Fruit fly (Drosophila melanogaster): Measurements from ENCODE around the gene ais.
A peak's percentile ranks its signal among the peaks of the same experiment; 100 is the strongest.

The ais gene

DNA sequence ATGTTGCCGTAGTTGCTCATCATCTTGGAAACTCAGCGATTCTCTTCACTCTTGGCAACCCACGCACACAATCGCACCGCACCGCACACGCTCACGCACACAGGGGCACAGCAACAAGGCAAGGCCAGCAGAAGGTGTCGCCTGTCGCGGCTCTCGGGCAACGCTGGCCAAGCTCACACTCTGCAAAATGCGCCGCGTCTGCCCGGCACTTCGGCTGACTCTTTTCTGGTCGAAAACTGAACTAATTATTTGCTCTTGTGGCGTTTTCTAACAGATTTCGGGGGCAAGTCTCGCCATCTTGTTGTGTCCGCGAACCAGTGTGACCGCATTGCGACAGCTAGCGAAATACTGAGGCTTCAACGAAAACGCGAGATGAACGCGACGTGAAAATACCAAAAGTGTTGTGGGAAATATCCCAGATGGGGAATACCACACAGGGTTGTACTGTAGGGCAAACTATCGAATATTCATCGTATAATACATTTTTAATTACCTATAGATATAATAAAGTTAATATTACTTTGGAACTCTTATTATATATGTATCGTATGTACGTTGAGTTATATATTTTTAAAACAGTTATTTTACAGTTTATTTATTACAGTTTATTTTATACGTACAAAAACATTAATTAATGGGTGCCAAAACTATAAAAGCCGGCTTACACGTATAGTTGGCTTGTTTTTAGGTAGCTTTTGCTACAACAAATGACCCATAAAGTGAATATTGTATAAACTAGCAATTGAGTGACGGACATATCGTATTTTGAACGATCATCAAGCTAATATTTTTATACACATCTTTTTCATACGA is 41.9 kb upstream of the ais start, which contains the start of the genes MED19 and CG7430 (continued):
- TF ChIP-seq corto (GFP tag; optimal IDR thresholded peaks at IDR 0.05) (no peak), CG32532 (GFP tag; IDR thresholded peaks at IDR 0.05) (no peak), bcd (GFP tag; optimal IDR thresholded peaks at IDR 0.05) (no peak), CG15514 (GFP tag; optimal IDR thresholded peaks at IDR 0.05) (peak; percentile 48), NfI (GFP tag; optimal IDR thresholded peaks at IDR 0.05) (peak; percentile 1), CG30020 (tag; optimal IDR thresholded peaks at IDR 0.05) (peak; percentile 36), cato (GFP tag; optimal IDR thresholded peaks at IDR 0.05; ENCODE audit: borderline replicate concordance) (no peak), CG6654 (GFP tag; optimal IDR thresholded peaks at IDR 0.05) (no peak), CG17328 (GFP tag; IDR thresholded peaks at IDR 0.05) (0 out of 2 replicates have a peak, but pooled peaks have one; percentile 7), Dip2 (GFP tag; IDR thresholded peaks at IDR 0.05) (no peak), cg (GFP tag; optimal IDR thresholded peaks at IDR 0.05) (peak; percentile 95), seq (GFP tag; IDR thresholded peaks at IDR 0.05) (no peak; the same call in 1 of the 2 replicates), Ada2b (GFP tag; IDR thresholded peaks at IDR 0.05) (no peak), tx (GFP tag; optimal IDR thresholded peaks at IDR 0.05) (no peak), lmd (GFP tag; IDR thresholded peaks at IDR 0.05) (no peak), Hmr (GFP tag; optimal IDR thresholded peaks at IDR 0.05) (peak; percentile 45), Adf1 (GFP tag; IDR thresholded peaks at IDR 0.05) (peak; percentile 36; the same call in 1 of the 2 replicates), CG33557 (GFP tag; optimal IDR thresholded peaks at IDR 0.05) (peak; percentile 21), CG11456 (GFP tag; IDR thresholded peaks at IDR 0.05) (no peak), so (GFP tag; IDR thresholded peaks at IDR 0.05) (no peak), bab2 (GFP tag; optimal IDR thresholded peaks at IDR 0.05) (no peak), CG12155 (GFP tag; optimal IDR thresholded peaks at IDR 0.05) (no peak), Bgb (GFP tag; IDR thresholded peaks at IDR 0.05; ENCODE audit: partially characterized antibody) (peak; percentile 63), CG7987 (GFP tag; optimal IDR thresholded peaks at IDR 0.05) (peak; percentile 45), CG18599 (GFP tag; optimal IDR thresholded peaks at IDR 0.05) (no peak), Bteb2 (GFP tag; optimal IDR thresholded peaks at IDR 0.05) (no peak), Atf-2 (GFP tag; optimal IDR thresholded peaks at IDR 0.05) (no peak), CG18764 (GFP tag; optimal IDR thresholded peaks at IDR 0.05) (no peak), CG10959 (GFP tag; IDR thresholded peaks at IDR 0.05) (no peak), CG4282 (GFP tag; optimal IDR thresholded peaks at IDR 0.05) (peak; percentile 15), CG10979 (tag; optimal IDR thresholded peaks at IDR 0.05) (peak; percentile 27), Oaz (GFP tag; IDR thresholded peaks at IDR 0.05) (no peak), CHES-1-like (GFP tag; optimal IDR thresholded peaks at IDR 0.05) (peak; percentile 63), gcm (GFP tag; optimal IDR thresholded peaks at IDR 0.05) (peak; percentile 20), CkIIα-i1 (GFP tag; IDR thresholded peaks at IDR 0.05) (no peak), CG10274 (GFP tag; optimal IDR thresholded peaks at IDR 0.05) (no peak), CG4820 (GFP tag; optimal IDR thresholded peaks at IDR 0.05) (no peak), CG4404 (GFP tag; IDR thresholded peaks at IDR 0.05) (no peak), Scr (GFP tag; IDR thresholded peaks at IDR 0.05; ENCODE audit: partially characterized antibody) (no peak; the same call in 1 of the 2 replicates), Dip3 (GFP tag; optimal IDR thresholded peaks at IDR 0.05) (no peak), CG6272 (GFP tag; IDR thresholded peaks at IDR 0.05) (no peak), p53 (GFP tag; optimal IDR thresholded peaks at IDR 0.05) (no peak), dimm (GFP tag; IDR thresholded peaks at IDR 0.05) (no peak), CG4424 (GFP tag; optimal IDR thresholded peaks at IDR 0.05) (peak; percentile 9), CG13296 (GFP tag; optimal IDR thresholded peaks at IDR 0.05) (peak; percentile 12), Sox100B (GFP tag; optimal IDR thresholded peaks at IDR 0.05) (no peak), CG17612 (GFP tag; IDR thresholded peaks at IDR 0.05) (no peak), Dek (tag; optimal IDR thresholded peaks at IDR 0.05) (no peak), gem (tag; optimal IDR thresholded peaks at IDR 0.05) (no peak), ci (GFP tag; IDR thresholded peaks at IDR 0.05) (peak; percentile 68)

Data from whole organism, embryonic.